Worm (Caenorhabditis elegans) whole organism, L4 larva: Measurements from ENCODE around the gene afmd-2.

ENCODE experiments used
- F44E2.7 ChIP-seq: fragments of 200-800 bp; sonication (Bioruptor generic); IDR thresholded peaks from 2 replicates; pipeline ENCODE4 v2.1.2; 2022; ENCODE audit warnings: missing genetic modification characterization, missing compliant biosample characterization
- Y5F2A.4 ChIP-seq: fragments of 200-800 bp; sonication (Bioruptor generic); optimal IDR thresholded peaks from 2 replicates; lab custom pipeline; 2018; ENCODE audit warnings: mild to moderate bottlenecking, missing genetic modification characterization, missing compliant biosample characterization
- ZK337.2 ChIP-seq: fragments of 200-800 bp; sonication (Bioruptor generic); IDR thresholded peaks from 2 replicates; pipeline ENCODE4 v1.3.6; 2022; ENCODE audit warnings: missing genetic modification reagents, missing genetic modification characterization, missing compliant biosample characterization
- ZK546.5 ChIP-seq, 2 experiments: sonication (generic microtip); optimal IDR thresholded peaks; 2 replicates each; lab custom pipeline; 2017; ENCODE audit warnings: missing biosample characterization in 2 of 2, missing genetic modification characterization in 2 of 2
- aha-1 ChIP-seq: fragments of 150-350 bp; peaks from one replicate; lab custom pipeline; 2014; ENCODE audit warnings: missing biosample characterization, missing genetic modification characterization
- ceh-32 ChIP-seq: sonication (generic microtip); optimal IDR thresholded peaks from 2 replicates; lab custom pipeline; 2016; ENCODE audit warnings: mild to moderate bottlenecking, missing genetic modification characterization, missing compliant biosample characterization; ENCODE audit not compliant: poor library complexity
- ces-1 ChIP-seq: fragments of 150-350 bp; sonication (generic microtip); optimal IDR thresholded peaks from 4 replicates; lab custom pipeline; 2014; ENCODE audit warnings: missing biosample characterization, missing genetic modification reagents, missing genetic modification characterization
- daf-19 ChIP-seq: fragments of 200-800 bp; sonication (Bioruptor generic); conservative IDR thresholded peaks from 2 replicates; pipeline ENCODE4 v1.3.6; 2022; ENCODE audit warnings: missing genetic modification characterization, missing compliant biosample characterization
- dmd-6 ChIP-seq: fragments of 200-800 bp; sonication (Bioruptor generic); IDR thresholded peaks from 2 replicates; pipeline ENCODE4 v1.3.6; 2022; ENCODE audit warnings: missing genetic modification reagents, missing genetic modification characterization, missing compliant biosample characterization
- egl-27 ChIP-seq: sonication (generic microtip); optimal IDR thresholded peaks from 3 replicates; lab custom pipeline; 2017; ENCODE audit warnings: missing biosample characterization, missing genetic modification reagents, missing genetic modification characterization
- fos-1 ChIP-seq: fragments of 150-350 bp; optimal IDR thresholded peaks from 2 replicates; lab custom pipeline; 2014; ENCODE audit warnings: missing biosample characterization, missing genetic modification characterization
- hif-1 ChIP-seq, 2 experiments: sonication (generic microtip); optimal IDR thresholded peaks; 2 replicates each; lab custom pipeline; 2016 to 2017; ENCODE audit warnings: missing compliant biosample characterization in 2 of 2, missing genetic modification characterization in 2 of 2, missing genetic modification reagents in 2 of 2, missing genotype in 2 of 2, mild to moderate bottlenecking in 1 of 2
- lim-7 ChIP-seq: fragments of 200-800 bp; sonication (Bioruptor generic); IDR thresholded peaks from 2 replicates; pipeline ENCODE4 v1.3.6; 2022; ENCODE audit warnings: missing genetic modification characterization, missing compliant biosample characterization
- lin-13 ChIP-seq: fragments of 150-350 bp; optimal IDR thresholded peaks from 2 replicates; lab custom pipeline; 2014; ENCODE audit warnings: missing biosample characterization, missing genetic modification reagents, missing genetic modification characterization
- lin-38 ChIP-seq: fragments of 200-800 bp; sonication (Bioruptor generic); IDR thresholded peaks from 2 replicates; pipeline ENCODE4 v1.3.6; 2022; ENCODE audit warnings: missing genetic modification reagents, missing genetic modification characterization, missing compliant biosample characterization
- lsy-2 ChIP-seq, 2 experiments: fragments of 150-350 bp in 1 of 2; sonication (generic microtip) in 1 of 2; optimal IDR thresholded peaks; 2 replicates each; lab custom pipeline; 2014 to 2017; ENCODE audit warnings: missing biosample characterization in 2 of 2, missing genetic modification characterization in 2 of 2
- madf-5 ChIP-seq, 2 experiments: fragments of 200-800 bp; sonication (Bioruptor generic); IDR thresholded peaks; 2 replicates each; pipeline ENCODE4 v1.3.6; 2022; ENCODE audit warnings: missing compliant biosample characterization in 2 of 2, missing genetic modification characterization in 2 of 2
- mdl-1 ChIP-seq, 2 experiments: fragments of 150-350 bp in 1 of 2; sonication (generic microtip) in 1 of 2; optimal IDR thresholded peaks; 2 replicates each; lab custom pipeline; 2014 to 2017; ENCODE audit warnings: missing biosample characterization in 2 of 2, missing genetic modification characterization in 2 of 2
- nhr-102 ChIP-seq: sonication (generic microtip); optimal IDR thresholded peaks from 2 replicates; lab custom pipeline; 2016; ENCODE audit warnings: mild to moderate bottlenecking, missing genetic modification characterization, moderate library complexity, missing compliant biosample characterization
- nhr-111 ChIP-seq: fragments of 200-800 bp; sonication (Bioruptor generic); optimal IDR thresholded peaks from 2 replicates; lab custom pipeline; 2018; ENCODE audit warnings: mild to moderate bottlenecking, missing genetic modification characterization, missing compliant biosample characterization
- nhr-25 ChIP-seq: sonication (generic microtip); optimal IDR thresholded peaks from 2 replicates; lab custom pipeline; 2017; ENCODE audit warnings: missing genetic modification characterization, mild to moderate bottlenecking, missing compliant biosample characterization, antibody characterized with exemption, moderate library complexity, borderline replicate concordance; ENCODE audit not compliant: insufficient read depth
- nhr-28 ChIP-seq: fragments of 150-350 bp; optimal IDR thresholded peaks from 2 replicates; lab custom pipeline; 2014; ENCODE audit warnings: missing biosample characterization, missing genetic modification characterization
- nhr-48 ChIP-seq: sonication (generic microtip); optimal IDR thresholded peaks from 2 replicates; lab custom pipeline; 2016; ENCODE audit warnings: mild to moderate bottlenecking, missing genetic modification characterization, missing compliant biosample characterization
- nhr-76 ChIP-seq: fragments of 150-350 bp; optimal IDR thresholded peaks from 2 replicates; lab custom pipeline; 2014; ENCODE audit warnings: missing biosample characterization, missing genetic modification characterization
- pha-4 ChIP-seq, 2 experiments: fragments of 150-350 bp in 1 of 2; fragments of 200-800 bp in 1 of 2; sonication (Bioruptor generic) in 1 of 2; IDR thresholded peaks in 1 of 2; optimal IDR thresholded peaks in 1 of 2; 2 replicates each; pipeline versions ENCODE4 v1.3.6 to Lab custom; 2014 to 2022; ENCODE audit warnings: missing genetic modification characterization in 2 of 2, missing genetic modification reagents in 2 of 2, missing biosample characterization in 1 of 2, missing compliant biosample characterization in 1 of 2
- php-3 ChIP-seq: fragments of 200-800 bp; sonication (Bioruptor generic); IDR thresholded peaks from 2 replicates; pipeline ENCODE4 v1.3.6; 2022; ENCODE audit warnings: missing genetic modification reagents, missing genetic modification characterization, missing compliant biosample characterization
- pqm-1 ChIP-seq: sonication (generic microtip); optimal IDR thresholded peaks from 2 replicates; lab custom pipeline; 2017; ENCODE audit warnings: missing biosample characterization, missing genetic modification characterization
- saeg-2 ChIP-seq: fragments of 200-800 bp; sonication (Bioruptor generic); IDR thresholded peaks from 2 replicates; pipeline ENCODE4 v1.3.6; 2022; ENCODE audit warnings: missing genetic modification reagents, missing genetic modification characterization, missing compliant biosample characterization
- sdz-12 ChIP-seq: fragments of 200-800 bp; sonication (Bioruptor generic); optimal IDR thresholded peaks from 2 replicates; lab custom pipeline; 2018; ENCODE audit warnings: mild to moderate bottlenecking, missing genetic modification characterization, missing compliant biosample characterization
- set-16 ChIP-seq: fragments of 200-800 bp; sonication (Bioruptor generic); IDR thresholded peaks from 2 replicates; pipeline ENCODE4 v1.3.6; 2022; ENCODE audit warnings: missing genetic modification reagents, missing genetic modification characterization, missing compliant biosample characterization
- snpc-1.2 ChIP-seq: fragments of 200-800 bp; sonication (Bioruptor generic); IDR thresholded peaks from 2 replicates; pipeline ENCODE4 v1.3.6; 2022; ENCODE audit warnings: missing genetic modification reagents, missing genetic modification characterization, missing compliant biosample characterization
- snpc-4 ChIP-seq: fragments of 150-350 bp; optimal IDR thresholded peaks from 2 replicates; lab custom pipeline; 2014; ENCODE audit warnings: missing biosample characterization, missing genetic modification characterization
- unc-62 ChIP-seq, 3 experiments: fragments of 150-350 bp in 1 of 3; sonication (generic microtip); optimal IDR thresholded peaks in 2 of 3; peaks in 1 of 3; 1 replicate in 1 of 3; 2 replicates in 2 of 3; lab custom pipeline; 2014 to 2017; ENCODE audit warnings: missing biosample characterization in 3 of 3, missing genetic modification characterization in 3 of 3, missing genetic modification reagents in 3 of 3, missing genotype in 1 of 3

afmd-2 gene

DNA sequence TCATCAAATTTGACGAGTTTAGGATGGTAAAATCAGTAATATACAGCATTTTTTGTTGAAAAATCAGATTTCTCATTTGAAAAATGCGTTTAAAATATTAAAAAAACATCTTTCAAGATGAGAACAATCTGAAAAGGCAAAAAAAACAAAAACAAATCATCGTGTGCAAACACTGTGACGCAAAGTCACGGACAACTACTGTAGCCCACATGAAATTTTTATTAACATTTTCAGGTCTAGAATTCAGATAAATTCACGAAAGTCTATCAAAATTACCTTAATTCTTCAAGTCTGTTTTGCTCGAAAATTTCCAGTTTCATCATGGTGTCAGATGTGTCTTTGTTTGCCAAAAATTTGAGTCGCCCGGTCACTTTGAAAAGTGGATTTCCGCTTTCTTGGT lies 29.9 kb downstream of the afmd-2 start:
- 0 out of 2 replicates have a peak, but pooled peaks have one; percentile 10 for TF ChIP-seq lin-38 (GFP tag; lab: Robert Waterston, UW)
- TF ChIP-seq madf-5 (GFP tag; IDR thresholded peaks at IDR 0.05; lab: Robert Waterston, UW) = no peak
- no peak for TF ChIP-seq pha-4 (GFP tag; IDR thresholded peaks at IDR 0.05; lab: Robert Waterston, UW)
- TF ChIP-seq pha-4 (tag; optimal IDR thresholded peaks at IDR 0.05; lab: Kevin White, UChicago) = no peak
- no peak for TF ChIP-seq nhr-102
- TF ChIP-seq nhr-111 (GFP tag; lab: Kevin White, UChicago) = no peak
- TF ChIP-seq snpc-1.2 (GFP tag; lab: Robert Waterston, UW) = peak; percentile 84
- no peak for TF ChIP-seq set-16
- TF ChIP-seq aha-1 = peak; percentile 0
- no peak for TF ChIP-seq saeg-2 (GFP tag; lab: Robert Waterston, UW)
- TF ChIP-seq nhr-76 (tag; lab: Kevin White, UChicago) = no peak
- TF ChIP-seq lin-13 = no peak
- TF ChIP-seq nhr-28 (tag; lab: Kevin White, UChicago) = no peak
- TF ChIP-seq lsy-2 (tag; optimal IDR thresholded peaks at IDR 0.05; lab: Kevin White, UChicago) = peak in 1 of 2 experiments; percentile 85
- TF ChIP-seq Y5F2A.4 = no peak

ce11 chrIV:13540165-13540564 lies 31.1 kb downstream of the afmd-2 start, which contains the start of gene rsd-2:
Gene rsd-2 (minus strand): TSS chrIV:13540265.
- no peak for TF ChIP-seq lin-38 (GFP tag; lab: Robert Waterston, UW)
- no peak for TF ChIP-seq ces-1 (GFP tag; lab: Kevin White, UChicago)
- no peak for TF ChIP-seq fos-1 (tag; lab: Kevin White, UChicago)
- no peak for TF ChIP-seq nhr-25
- no peak for TF ChIP-seq daf-19
- no peak for TF ChIP-seq mdl-1 (tag; optimal IDR thresholded peaks at IDR 0.05; lab: Kevin White, UChicago)
- TF ChIP-seq sdz-12 (GFP tag; lab: Kevin White, UChicago) = no peak

ce11 chrIV:13548188-13548587 lies 39.2 kb downstream of the afmd-2 start, which contains the start of gene F52G2.3:
Gene F52G2.3 (minus strand): TSS chrIV:13548230.
- TF ChIP-seq unc-62 (GFP tag; optimal IDR thresholded peaks at IDR 0.05 in 1 of 2; lab: Kevin White, UChicago) (peak in 1 of 2 experiments; percentile 5), unc-62 (tag; optimal IDR thresholded peaks at IDR 0.05; lab: Kevin White, UChicago) (no peak), pqm-1 (tag; lab: Kevin White, UChicago) (peak; percentile 73), php-3 (GFP tag; lab: Robert Waterston, UW) (no peak), nhr-28 (tag; lab: Kevin White, UChicago) (peak; percentile 19)

- no peak for TF ChIP-seq Y5F2A.4
- no peak for TF ChIP-seq sdz-12 (GFP tag; lab: Kevin White, UChicago)
- TF ChIP-seq egl-27 = no peak
- TF ChIP-seq ZK546.5 (tag; optimal IDR thresholded peaks at IDR 0.05; lab: Kevin White, UChicago) = no peak
- TF ChIP-seq madf-5 (GFP tag; IDR thresholded peaks at IDR 0.05; lab: Robert Waterston, UW) = no peak
- no peak for TF ChIP-seq F44E2.7
- TF ChIP-seq nhr-48 = no peak
- no peak for TF ChIP-seq lim-7 (GFP tag; lab: Robert Waterston, UW)
- no peak for TF ChIP-seq lin-38 (GFP tag; lab: Robert Waterston, UW)
- TF ChIP-seq snpc-4 (tag; lab: Kevin White, UChicago) = no peak
- TF ChIP-seq ZK337.2 = no peak
- no peak for TF ChIP-seq hif-1 (tag; optimal IDR thresholded peaks at IDR 0.05; lab: Kevin White, UChicago)
- TF ChIP-seq ceh-32 (tag; lab: Kevin White, UChicago) = no peak
- TF ChIP-seq dmd-6 (GFP tag; lab: Robert Waterston, UW) = no peak
- TF ChIP-seq, all 104 proteins: peak for 0
Observed at ce11 chrIV:13549350-13549749, 40.3 kb downstream of the afmd-2 start.
